Fruit fly (Drosophila melanogaster): ENCODE measurements around the gene CG9886.

Gene CG9886

DNA sequence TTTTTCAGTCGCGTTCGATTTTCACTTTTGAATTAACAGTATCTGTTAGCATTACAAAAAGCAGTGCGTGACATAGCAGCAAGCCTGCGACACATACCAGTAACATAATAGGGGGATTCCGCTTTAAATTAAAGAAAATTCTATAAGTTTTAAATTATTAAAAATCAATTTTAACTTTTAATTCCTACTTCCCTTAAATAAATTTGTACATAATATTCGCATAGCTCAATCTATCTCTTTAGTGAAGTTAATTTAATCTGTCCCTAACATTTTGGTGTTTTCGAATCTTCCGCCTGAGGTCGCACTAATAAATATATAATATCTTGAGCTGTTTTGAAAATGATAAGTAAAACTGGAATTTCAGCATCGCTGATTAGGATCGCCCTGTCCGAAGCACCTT lies at the start of gene CG9886:
Gene CG9886, plus strand, starts transcription at position 341 of the 400 bp plus-strand sequence.
- peak; percentile 38 for TF ChIP-seq CG17801 (GFP tag; optimal IDR thresholded peaks at IDR 0.05; ENCODE audit: partially characterized antibody)

DNA sequence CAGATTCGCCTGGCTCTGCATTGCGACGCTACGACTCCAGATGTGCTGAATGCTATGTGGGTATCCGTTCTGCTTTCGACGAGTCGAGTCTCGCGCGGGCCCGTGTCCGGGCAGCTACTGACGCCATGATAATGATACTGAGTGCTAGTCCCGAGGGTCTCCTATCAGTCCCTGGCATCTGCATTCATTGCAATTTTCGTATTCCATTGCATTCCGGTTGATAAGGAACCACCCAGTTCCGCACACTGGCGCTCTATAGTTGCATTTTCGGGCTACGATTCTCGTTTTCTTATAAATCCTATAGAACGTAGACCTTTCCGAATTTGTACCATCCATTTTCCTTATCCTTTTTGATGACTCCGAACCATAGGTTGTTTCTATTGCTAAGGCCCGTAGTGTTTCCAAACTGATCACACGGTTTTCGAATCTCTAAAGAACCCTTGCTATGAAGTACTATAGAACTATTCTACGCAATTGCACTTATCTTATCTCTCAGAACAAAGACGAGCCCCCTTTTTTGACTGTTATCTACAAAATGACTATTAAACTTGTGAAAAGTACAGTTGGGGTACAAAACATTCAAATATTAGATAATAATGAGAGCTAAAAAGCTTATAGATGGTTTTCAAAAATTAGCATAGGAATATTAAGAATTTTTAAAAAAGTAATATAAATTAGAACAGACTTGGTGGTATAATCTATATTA lies 49.1 kb upstream of the CG9886 start, which contains the start of gene CG3597:
Gene CG3597, minus strand, starts transcription at position 119 of the 706 bp plus-strand sequence.
- TF ChIP-seq CG17801 (GFP tag; optimal IDR thresholded peaks at IDR 0.05; ENCODE audit: partially characterized antibody): no peak

DNA sequence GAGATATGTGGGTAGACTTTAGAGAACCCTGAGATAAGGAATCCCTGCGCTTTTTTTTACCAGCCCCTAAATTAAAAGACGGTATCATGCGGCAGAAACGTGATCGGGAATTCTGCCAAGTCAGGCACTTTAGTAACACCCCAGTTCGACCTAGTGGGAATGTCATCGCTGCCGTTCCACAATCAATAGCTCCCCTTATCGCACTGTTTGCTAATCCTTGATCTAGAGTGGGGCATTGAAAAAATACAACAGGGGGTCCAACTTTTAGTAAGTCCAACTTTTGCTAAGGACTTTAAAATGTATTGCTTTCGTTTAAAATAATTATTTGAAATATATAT lies 48.5 kb upstream of the CG9886 start:
- TF ChIP-seq CG17801 (GFP tag; optimal IDR thresholded peaks at IDR 0.05; ENCODE audit: partially characterized antibody): no peak

DNA sequence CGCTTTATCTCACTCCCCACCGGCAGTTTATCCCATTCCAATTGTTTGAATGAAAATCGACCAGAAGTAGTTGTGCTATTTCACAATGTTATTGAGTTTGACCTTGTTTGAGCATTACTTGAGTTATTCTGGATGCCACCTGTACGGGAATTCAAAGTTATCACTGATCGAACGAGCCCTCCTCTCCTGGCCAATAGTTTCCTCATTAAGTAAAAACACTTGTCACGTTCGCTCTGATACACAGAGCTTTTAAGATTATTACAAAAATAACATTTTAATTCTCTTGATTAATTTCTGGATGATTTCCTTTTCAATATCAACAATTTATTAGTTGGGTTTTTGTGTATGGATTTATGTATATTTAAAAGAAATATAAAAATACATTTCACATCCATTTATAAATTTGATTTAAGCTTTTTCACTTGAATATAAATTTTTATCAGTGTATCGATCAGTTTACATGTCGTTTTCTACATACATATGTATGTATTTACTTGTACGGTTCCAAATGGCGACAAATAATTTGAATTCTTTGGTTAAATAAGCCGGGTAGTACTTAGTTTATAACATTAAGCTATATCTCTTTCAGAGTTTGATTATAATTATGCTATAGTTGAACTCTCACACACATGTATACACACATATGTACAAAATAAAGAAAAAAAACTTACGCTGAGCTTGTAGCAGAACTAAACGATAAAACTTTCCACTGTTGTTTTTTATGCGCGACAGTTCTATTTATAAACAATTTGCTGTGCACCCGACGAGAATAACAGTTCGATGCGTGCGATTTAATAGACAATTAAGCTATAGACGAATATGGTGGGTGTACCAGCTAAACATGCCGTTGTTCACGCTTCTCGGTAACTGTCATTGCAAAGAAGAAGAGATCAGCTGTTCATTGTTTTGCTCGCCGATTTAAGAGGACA lies 46.5 kb upstream of the CG9886 start, which contains the start of the genes CG3609 and CG15390:
Gene CG3609, minus strand, starts transcription at position 810 of the 929 bp plus-strand sequence.
Gene CG15390, plus strand, starts transcription at position 896 of the 929 bp plus-strand sequence.
- TF ChIP-seq CG17801 (GFP tag; optimal IDR thresholded peaks at IDR 0.05; ENCODE audit: partially characterized antibody): peak; percentile 76

DNA sequence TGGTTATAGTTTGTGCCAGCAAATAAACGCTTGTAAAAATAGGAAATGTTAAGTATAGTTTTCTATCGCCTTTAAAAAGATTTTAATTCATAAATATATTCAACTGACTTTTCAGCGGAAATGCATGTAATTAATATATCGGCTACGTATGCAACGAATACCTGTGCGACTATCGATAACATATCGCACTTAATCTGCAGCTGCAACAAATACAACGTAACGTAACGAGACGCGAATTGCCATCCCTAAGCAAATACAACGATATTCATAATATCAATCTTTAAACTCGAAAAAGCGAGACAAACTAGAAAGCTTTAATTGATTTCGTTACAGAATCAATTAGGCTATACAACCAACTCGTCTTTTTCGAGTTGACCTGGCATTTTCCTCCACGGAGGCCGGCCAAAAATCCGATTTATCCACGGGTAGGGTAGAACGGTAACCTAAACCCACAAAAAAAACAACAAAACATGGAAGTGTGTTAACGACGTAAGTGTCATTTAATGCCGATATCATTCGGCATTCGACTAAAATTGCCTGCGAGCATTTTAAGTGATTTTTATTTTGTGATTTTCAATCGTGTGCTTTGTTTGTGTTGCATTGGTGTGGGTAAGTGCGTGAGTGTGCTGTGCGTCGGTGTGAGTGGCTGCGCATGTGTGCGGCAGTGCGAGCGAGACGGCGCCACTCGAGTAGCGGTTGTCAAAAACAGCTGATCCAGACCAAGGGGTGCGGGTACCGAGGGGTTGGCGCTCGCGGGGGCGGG lies 44.8 kb upstream of the CG9886 start, which contains the start of gene Atxn7:
Gene Atxn7, plus strand, starts transcription at position 187 of the 763 bp plus-strand sequence.
- peak; percentile 78 for TF ChIP-seq CG17801 (GFP tag; optimal IDR thresholded peaks at IDR 0.05; ENCODE audit: partially characterized antibody)

DNA sequence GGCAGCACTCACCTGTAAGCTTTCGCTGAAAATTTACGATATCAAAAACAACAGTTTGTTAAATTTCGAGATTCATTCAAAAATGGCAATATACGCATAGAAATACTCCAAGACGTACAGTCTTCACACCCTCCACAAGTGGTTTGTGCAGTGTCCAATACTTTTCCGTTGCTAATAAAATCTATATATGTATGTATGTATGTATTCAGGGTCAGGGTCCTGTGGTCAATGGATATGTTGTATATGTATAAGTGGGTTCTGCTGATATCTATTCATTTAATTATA lies 44.3 kb upstream of the CG9886 start:
- no peak for TF ChIP-seq CG17801 (GFP tag; optimal IDR thresholded peaks at IDR 0.05; ENCODE audit: partially characterized antibody)

DNA sequence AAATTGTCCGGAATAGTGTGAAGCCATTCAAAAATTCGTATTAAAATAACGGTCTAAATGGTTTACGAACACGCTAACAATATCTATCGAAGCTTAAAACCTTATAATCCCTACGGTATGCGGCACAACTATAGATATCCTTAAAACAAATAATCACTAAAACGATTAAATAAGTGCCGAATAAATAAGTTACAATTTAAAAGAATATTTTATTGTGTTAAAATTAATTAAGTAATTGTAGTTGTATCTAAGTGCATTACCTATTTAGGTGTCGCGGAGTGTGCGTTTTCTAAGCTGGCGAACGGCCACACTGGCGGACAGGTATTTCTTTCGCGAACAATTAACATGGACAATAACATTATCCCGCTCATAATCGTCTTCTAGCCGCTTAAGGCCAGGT lies 39.8 kb upstream of the CG9886 start, which contains the start of gene Eogt:
Gene Eogt, plus strand, starts transcription at position 293 of the 400 bp plus-strand sequence.
- peak; percentile 86 for TF ChIP-seq CG17801 (GFP tag; optimal IDR thresholded peaks at IDR 0.05; ENCODE audit: partially characterized antibody)

DNA sequence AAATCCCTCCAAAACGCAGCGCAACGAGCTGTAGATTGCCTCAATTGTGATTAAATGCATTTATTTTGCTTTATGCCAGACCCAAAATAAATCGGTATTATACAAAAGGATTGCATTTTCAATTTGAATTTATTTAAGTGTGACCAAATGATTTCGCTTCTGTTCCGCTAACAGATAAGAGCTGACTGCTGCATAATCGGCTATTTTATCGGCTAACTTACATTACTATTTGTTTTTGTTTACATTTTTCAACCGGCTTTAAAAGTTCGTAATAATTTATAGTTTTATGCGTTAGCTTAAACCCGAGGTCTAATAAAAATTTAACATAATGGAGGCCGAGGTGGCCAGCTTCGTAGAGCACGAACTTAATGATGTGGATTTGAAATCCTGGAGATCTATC lies 37.7 kb upstream of the CG9886 start, which contains the start of gene PIG-Wa:
Gene PIG-Wa, plus strand, starts transcription at position 232 of the 400 bp plus-strand sequence.
- no peak for TF ChIP-seq CG17801 (GFP tag; optimal IDR thresholded peaks at IDR 0.05; ENCODE audit: partially characterized antibody)

DNA sequence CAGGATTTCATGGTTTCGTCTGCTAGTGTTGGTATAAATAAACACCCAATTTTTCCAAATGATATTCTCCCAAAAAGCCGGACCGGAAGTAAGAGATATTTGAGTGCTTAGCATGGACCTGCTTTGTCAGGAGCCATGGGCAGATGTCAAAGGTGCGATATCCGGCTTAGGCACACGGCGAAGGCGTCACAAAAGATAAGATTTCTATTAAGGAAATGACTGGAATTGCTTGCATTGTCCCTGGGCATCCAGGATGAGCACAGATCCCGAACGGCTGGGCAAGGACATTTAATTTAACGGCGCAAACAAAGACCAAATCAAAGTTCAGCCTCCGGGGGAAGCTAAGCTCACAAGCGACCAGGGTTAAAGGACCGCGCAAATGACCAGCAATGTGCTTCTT lies 34.9 kb upstream of the CG9886 start, which contains the start of gene CG3557:
Gene CG3557, minus strand, starts transcription at position 101 of the 400 bp plus-strand sequence.
- TF ChIP-seq CG17801 (GFP tag; optimal IDR thresholded peaks at IDR 0.05; ENCODE audit: partially characterized antibody): no peak

DNA sequence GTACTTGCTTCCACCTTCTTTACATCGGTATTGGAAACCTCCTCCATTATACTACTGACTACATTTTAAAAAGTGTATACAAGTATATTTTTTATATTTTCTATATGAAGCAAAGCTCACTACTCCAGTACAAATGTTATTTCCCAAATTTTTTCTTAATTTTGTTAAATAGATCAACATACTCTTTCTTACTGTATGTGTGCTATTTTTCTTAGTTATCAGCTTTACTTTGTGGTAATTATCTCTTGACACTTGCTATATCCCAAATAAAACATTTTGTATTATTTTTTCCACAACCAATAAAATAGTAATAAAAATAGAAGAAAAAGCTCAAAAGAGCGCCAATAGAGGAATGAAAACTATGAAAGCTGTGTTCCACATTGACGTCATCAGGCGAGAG lies 30.0 kb upstream of the CG9886 start, which contains the start of gene CG43750:
Gene CG43750, minus strand, starts transcription at position 101 of the 400 bp plus-strand sequence.
- TF ChIP-seq CG17801 (GFP tag; optimal IDR thresholded peaks at IDR 0.05; ENCODE audit: partially characterized antibody): no peak

DNA sequence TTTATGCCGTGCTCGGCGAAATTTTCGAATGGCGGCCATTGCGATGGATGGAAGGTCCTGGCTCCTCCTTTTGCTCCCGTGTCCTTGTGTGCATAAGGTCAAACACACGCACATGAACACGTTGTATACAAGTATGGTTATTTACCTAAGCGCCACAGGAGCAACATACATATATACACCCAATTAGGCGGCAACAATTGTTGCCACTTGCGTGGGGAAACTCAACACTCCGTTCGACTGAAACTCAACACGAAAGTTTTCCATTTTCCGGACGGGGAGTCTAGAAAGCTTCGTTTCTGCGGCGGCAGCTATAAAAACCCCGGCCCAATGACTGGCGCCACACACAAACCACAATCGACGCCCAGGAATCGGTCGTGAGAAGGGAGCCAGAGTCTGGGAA lies 29.3 kb upstream of the CG9886 start, which contains the start of gene CG46448:
Gene CG46448, plus strand, starts transcription at position 340 of the 400 bp plus-strand sequence.
- TF ChIP-seq CG17801 (GFP tag; optimal IDR thresholded peaks at IDR 0.05; ENCODE audit: partially characterized antibody): no peak

DNA sequence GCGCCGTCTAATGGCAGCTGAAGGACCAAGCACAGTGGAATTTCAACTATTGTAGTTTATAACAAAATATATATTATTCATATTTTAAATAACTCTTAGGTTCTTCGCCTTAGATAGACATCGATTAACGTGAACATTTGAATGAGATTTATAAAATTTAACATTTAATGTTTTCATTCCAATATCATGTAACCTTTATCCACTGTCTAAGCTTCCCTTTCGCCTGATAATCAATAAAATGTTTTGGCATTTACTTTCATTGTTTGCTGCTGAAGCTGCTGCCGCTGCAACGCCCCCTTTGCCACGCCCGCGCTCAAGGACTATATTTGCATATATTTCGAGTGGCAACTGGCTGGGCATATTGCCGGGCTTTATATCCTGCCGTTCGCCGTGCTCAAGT lies 25.8 kb upstream of the CG9886 start:
- TF ChIP-seq CG17801 (GFP tag; optimal IDR thresholded peaks at IDR 0.05; ENCODE audit: partially characterized antibody): no peak

DNA sequence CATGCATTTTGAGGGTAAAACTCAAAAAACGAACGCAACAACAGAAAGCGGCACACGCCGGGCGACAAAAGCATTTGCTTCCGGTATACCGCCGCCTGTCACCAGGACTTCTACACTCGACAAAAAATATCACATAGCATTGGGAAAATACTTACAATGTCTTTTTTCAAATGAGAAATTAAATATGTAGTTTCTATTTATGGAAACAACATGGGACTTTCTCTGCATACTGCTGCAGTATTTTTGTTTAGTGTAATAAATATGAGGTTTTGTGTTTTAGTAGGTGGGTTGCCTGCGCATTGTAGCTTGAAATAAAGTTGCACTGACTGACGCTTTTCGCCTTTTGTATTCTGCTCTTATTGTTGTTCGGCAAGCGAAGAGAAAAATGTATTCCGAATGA lies 23.6 kb upstream of the CG9886 start:
- no peak for TF ChIP-seq CG17801 (GFP tag; optimal IDR thresholded peaks at IDR 0.05; ENCODE audit: partially characterized antibody)

DNA sequence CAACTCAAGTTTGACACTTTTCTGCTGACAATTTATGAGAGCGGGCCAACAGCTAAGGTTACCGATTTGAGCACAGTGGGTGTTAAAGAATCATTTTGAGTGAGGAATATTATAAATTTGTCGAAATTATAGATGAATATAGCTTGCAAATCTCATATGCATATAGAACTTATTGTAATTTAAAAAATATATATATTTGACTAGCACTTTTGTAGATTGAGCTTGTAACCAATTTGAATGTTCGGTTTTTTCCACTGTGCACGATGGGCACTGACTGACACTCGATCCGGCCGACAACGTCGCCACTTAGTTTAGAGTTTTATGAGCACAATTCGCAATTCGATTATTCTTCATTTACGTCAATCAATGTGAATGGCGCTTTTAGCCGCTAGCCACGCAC lies 22.2 kb upstream of the CG9886 start:
- TF ChIP-seq CG17801 (GFP tag; optimal IDR thresholded peaks at IDR 0.05; ENCODE audit: partially characterized antibody): no peak

DNA sequence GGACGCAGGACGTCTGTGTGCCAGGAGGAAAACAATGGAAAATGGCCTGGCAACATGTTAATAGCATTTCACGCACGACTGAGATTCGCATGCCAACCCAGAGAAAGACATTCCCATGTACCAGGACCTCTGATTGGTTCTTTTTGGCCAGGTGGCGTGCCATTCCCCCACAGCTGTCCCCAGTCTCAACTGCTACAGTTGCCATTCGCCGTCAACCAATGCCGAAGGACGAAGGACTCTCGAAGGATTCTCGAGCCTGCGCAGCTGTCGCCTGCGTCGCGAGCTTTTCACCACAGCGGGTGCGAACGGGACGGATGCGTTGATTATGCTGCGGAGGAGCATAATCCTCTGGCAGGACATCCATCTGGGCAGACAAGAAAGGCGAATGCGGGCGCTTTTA lies 20.7 kb upstream of the CG9886 start, which contains the start of gene VGlut:
Gene VGlut, plus strand, starts transcription at position 399 of the 400 bp plus-strand sequence.
- TF ChIP-seq CG17801 (GFP tag; optimal IDR thresholded peaks at IDR 0.05; ENCODE audit: partially characterized antibody): no peak

All from ovary, adult (tissue).